Worm (Caenorhabditis elegans): ENCODE data around the gene ucr-1.

- TF ChIP-seq nhr-129 (tag; optimal IDR thresholded peaks at IDR 0.05): no peak
- no peak for TF ChIP-seq ama-1 (optimal IDR thresholded peaks at IDR 0.05)
- no peak for TF ChIP-seq elt-3 (tag; optimal IDR thresholded peaks at IDR 0.05)
- TF ChIP-seq zag-1 (tag; optimal IDR thresholded peaks at IDR 0.05): no peak
These were observed 43.2 kb downstream of the ucr-1 start, which contains the start of gene ckk-1 for ce11 chrIII:5635179-5635578.

Measured in whole organism, L2 larva.